Worm (Caenorhabditis elegans): ENCODE measurements around the gene eftu-2.

The eftu-2 gene

ce11 chrIII:6002024-6002423, 7.3 kb upstream of the eftu-2 start:
- TF ChIP-seq hmg-4 (GFP tag; optimal IDR thresholded peaks at IDR 0.05) (no peak), tbx-37 (GFP tag; conservative IDR thresholded peaks at IDR 0.05) (no peak), ceh-13 (GFP tag; optimal IDR thresholded peaks at IDR 0.05) (no peak), B0310.2 (tag; optimal IDR thresholded peaks at IDR 0.05) (no peak), aly-1 (tag; optimal IDR thresholded peaks at IDR 0.05) (no peak), sea-1 (GFP tag; conservative IDR thresholded peaks at IDR 0.05) (no peak)

ce11 chrIII:6006453-6006852, 2.9 kb upstream of the eftu-2 start:
- TF ChIP-seq tbx-37 (GFP tag; conservative IDR thresholded peaks at IDR 0.05) (no peak), hmbx-1 (tag; optimal IDR thresholded peaks at IDR 0.05) (no peak), ets-7 (tag; optimal IDR thresholded peaks at IDR 0.05) (no peak), flt-1 (GFP tag; IDR thresholded peaks at IDR 0.05) (no peak), B0310.2 (tag; optimal IDR thresholded peaks at IDR 0.05) (no peak), ama-1 (optimal IDR thresholded peaks at IDR 0.05) (no peak), sea-1 (GFP tag; conservative IDR thresholded peaks at IDR 0.05) (no peak), F13C5.2 (tag; optimal IDR thresholded peaks at IDR 0.05) (no peak), hmg-4 (GFP tag; optimal IDR thresholded peaks at IDR 0.05) (no peak), tbx-11 (GFP tag; IDR thresholded peaks at IDR 0.05) (no peak), pes-1 (GFP tag; IDR thresholded peaks at IDR 0.05) (no peak), scrt-1 (GFP tag; IDR thresholded peaks at IDR 0.05) (no peak), ceh-36 (tag; optimal IDR thresholded peaks at IDR 0.05) (no peak), tra-4 (tag; optimal IDR thresholded peaks at IDR 0.05) (no peak)

ce11 chrIII:6011310-6011709, 1.9 kb downstream of the eftu-2 start:
- TF ChIP-seq hmbx-1 (tag; optimal IDR thresholded peaks at IDR 0.05) (no peak), B0310.2 (tag; optimal IDR thresholded peaks at IDR 0.05) (no peak), ceh-36 (tag; optimal IDR thresholded peaks at IDR 0.05) (no peak)

- TF ChIP-seq sea-1 (GFP tag; conservative IDR thresholded peaks at IDR 0.05): no peak
- no peak for TF ChIP-seq hmbx-1 (tag; optimal IDR thresholded peaks at IDR 0.05)
- TF ChIP-seq tbx-11 (GFP tag; IDR thresholded peaks at IDR 0.05): 0 out of 2 replicates have a peak, but pooled peaks have one; percentile 35
- no peak for TF ChIP-seq F13C5.2 (tag; optimal IDR thresholded peaks at IDR 0.05)
- TF ChIP-seq flt-1 (GFP tag; IDR thresholded peaks at IDR 0.05): no peak
- TF ChIP-seq hmg-4 (GFP tag; optimal IDR thresholded peaks at IDR 0.05): no peak
- no peak for TF ChIP-seq hnd-1 (tag; optimal IDR thresholded peaks at IDR 0.05)
Measured at ce11 chrIII:6019512-6020209, 10.3 kb downstream of the eftu-2 start, which contains the start of the genes npp-10 and cyk-3. npp-10 (minus strand) TSS chrIII:6019562. cyk-3 (plus strand) TSS chrIII:6020159.

ce11 chrIII:6028432-6028831, 19.1 kb downstream of the eftu-2 start, which contains the start of gene tbx-7:
tbx-7 (minus strand) TSS chrIII:6028532.
- TF ChIP-seq ceh-36 (tag; optimal IDR thresholded peaks at IDR 0.05) (no peak), ceh-13 (GFP tag; optimal IDR thresholded peaks at IDR 0.05) (no peak), tra-4 (tag; optimal IDR thresholded peaks at IDR 0.05) (no peak), ama-1 (optimal IDR thresholded peaks at IDR 0.05) (no peak), tbx-37 (GFP tag; conservative IDR thresholded peaks at IDR 0.05) (no peak), pes-1 (GFP tag; IDR thresholded peaks at IDR 0.05) (no peak), hmg-4 (GFP tag; optimal IDR thresholded peaks at IDR 0.05) (no peak), flt-1 (GFP tag; IDR thresholded peaks at IDR 0.05) (no peak), sea-1 (GFP tag; conservative IDR thresholded peaks at IDR 0.05) (no peak), hmbx-1 (tag; optimal IDR thresholded peaks at IDR 0.05) (no peak), scrt-1 (GFP tag; IDR thresholded peaks at IDR 0.05) (no peak), F13C5.2 (tag; optimal IDR thresholded peaks at IDR 0.05) (no peak), hnd-1 (tag; optimal IDR thresholded peaks at IDR 0.05) (no peak), B0310.2 (tag; optimal IDR thresholded peaks at IDR 0.05) (no peak), tbx-11 (GFP tag; IDR thresholded peaks at IDR 0.05) (no peak), aly-1 (tag; optimal IDR thresholded peaks at IDR 0.05) (no peak), ets-7 (tag; optimal IDR thresholded peaks at IDR 0.05) (no peak)

- TF ChIP-seq sea-1 (GFP tag; conservative IDR thresholded peaks at IDR 0.05): no peak
- TF ChIP-seq hmbx-1 (tag; optimal IDR thresholded peaks at IDR 0.05): no peak
- no peak for TF ChIP-seq tra-4 (tag; optimal IDR thresholded peaks at IDR 0.05)
- TF ChIP-seq pes-1 (GFP tag; IDR thresholded peaks at IDR 0.05): no peak
- TF ChIP-seq ama-1 (optimal IDR thresholded peaks at IDR 0.05): no peak
- no peak for TF ChIP-seq B0310.2 (tag; optimal IDR thresholded peaks at IDR 0.05)
Measured at ce11 chrIII:6030483-6030882, 21.1 kb downstream of the eftu-2 start, which contains the start of gene ZK328.6. ZK328.6 (minus strand) TSS chrIII:6030583.

ce11 chrIII:6039370-6039769, 30.0 kb downstream of the eftu-2 start, which contains the start of gene ift-139:
ift-139 (minus strand) TSS chrIII:6039470.
- TF ChIP-seq B0310.2 (tag; optimal IDR thresholded peaks at IDR 0.05) (no peak), tbx-37 (GFP tag; conservative IDR thresholded peaks at IDR 0.05) (no peak), flt-1 (GFP tag; IDR thresholded peaks at IDR 0.05) (no peak), aly-1 (tag; optimal IDR thresholded peaks at IDR 0.05) (no peak), tra-4 (tag; optimal IDR thresholded peaks at IDR 0.05) (no peak), ama-1 (optimal IDR thresholded peaks at IDR 0.05) (no peak), F13C5.2 (tag; optimal IDR thresholded peaks at IDR 0.05) (no peak), hmbx-1 (tag; optimal IDR thresholded peaks at IDR 0.05) (no peak)

ce11 chrIII:6046881-6047280, 37.5 kb downstream of the eftu-2 start, which contains the start of gene tbx-11:
tbx-11 (minus strand) TSS chrIII:6046981.
- TF ChIP-seq tbx-37 (GFP tag; conservative IDR thresholded peaks at IDR 0.05) (no peak), flt-1 (GFP tag; IDR thresholded peaks at IDR 0.05) (no peak), F13C5.2 (tag; optimal IDR thresholded peaks at IDR 0.05) (no peak), pes-1 (GFP tag; IDR thresholded peaks at IDR 0.05) (no peak), ceh-13 (GFP tag; optimal IDR thresholded peaks at IDR 0.05) (no peak), tbx-11 (GFP tag; IDR thresholded peaks at IDR 0.05) (no peak)
